Fruit fly (Drosophila melanogaster): ENCODE data around the gene GILT1.

DNA sequence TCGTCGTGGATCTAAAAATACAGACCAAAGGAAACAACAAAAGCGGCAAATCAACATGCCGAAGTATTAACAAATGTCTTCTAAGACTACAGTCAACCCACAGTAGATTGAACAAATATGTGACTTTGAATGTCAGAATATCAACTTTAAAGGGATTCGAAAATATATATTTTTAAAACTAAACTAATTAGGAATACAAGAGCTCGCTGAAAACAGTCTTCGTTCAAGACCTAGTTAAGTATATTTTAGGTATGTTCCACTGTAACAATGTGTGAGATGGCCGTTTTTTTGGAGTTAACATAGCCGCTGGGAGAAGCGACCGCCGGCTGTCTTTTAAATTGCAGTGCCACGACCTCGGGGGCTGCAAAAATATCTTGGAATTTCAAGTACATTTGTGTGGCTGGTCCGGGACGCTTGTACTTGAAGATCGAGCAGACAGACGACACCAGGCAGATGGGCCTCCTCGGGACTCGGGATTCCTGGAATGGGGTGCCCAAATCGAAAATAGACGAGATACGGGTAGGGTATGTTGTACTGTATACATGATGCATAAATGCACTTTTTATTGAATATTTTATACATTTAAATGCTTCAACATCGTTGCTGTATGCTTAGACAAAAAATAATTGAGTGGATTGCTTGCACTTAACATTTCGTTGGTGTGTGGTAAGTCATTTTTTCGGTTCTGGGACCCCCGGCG lies 26.8 kb upstream of the GILT1 start:
- TF ChIP-seq cic (GFP tag; optimal IDR thresholded peaks at IDR 0.05), result no peak
- TF ChIP-seq kay (GFP tag; ENCODE audit: borderline replicate concordance), result no peak
- no peak for TF ChIP-seq CG7045 (GFP tag; optimal IDR thresholded peaks at IDR 0.05)
- TF ChIP-seq CG1620 (GFP tag; optimal IDR thresholded peaks at IDR 0.05), result no peak
- TF ChIP-seq ovo (GFP tag; optimal IDR thresholded peaks at IDR 0.05), result no peak
- TF ChIP-seq bab1 (GFP tag; optimal IDR thresholded peaks at IDR 0.05), result peak; percentile 11
- no peak for TF ChIP-seq tj (GFP tag; optimal IDR thresholded peaks at IDR 0.05)
- no peak for TF ChIP-seq CG33017 (tag; optimal IDR thresholded peaks at IDR 0.05)
- TF ChIP-seq toe (GFP tag; optimal IDR thresholded peaks at IDR 0.05), result no peak
- TF ChIP-seq CG5204 (GFP tag; optimal IDR thresholded peaks at IDR 0.05), result no peak
- no peak for TF ChIP-seq pad (GFP tag; optimal IDR thresholded peaks at IDR 0.05)
- no peak for TF ChIP-seq Hr96 (GFP tag; optimal IDR thresholded peaks at IDR 0.05)

All from whole organism, adult.